Worm (Caenorhabditis elegans) whole organism, midembryonic: ENCODE data around the gene ZC132.9.

Source experiments
- T22C8.4 ChIP-seq: fragments of 200-800 bp; sonication (Bioruptor generic); IDR thresholded peaks from 2 replicates; pipeline ENCODE4 v1.3.6; 2022; ENCODE audit warnings: missing genetic modification characterization, missing compliant biosample characterization
- cog-1 ChIP-seq: sonication (generic microtip); optimal IDR thresholded peaks from 2 replicates; lab custom pipeline; 2016; ENCODE audit warnings: missing genetic modification characterization, missing compliant biosample characterization
- flt-1 ChIP-seq: fragments of 200-800 bp; sonication (Bioruptor generic); IDR thresholded peaks from 2 replicates; pipeline ENCODE4 v1.3.6; 2022; ENCODE audit warnings: missing genetic modification characterization, missing compliant biosample characterization
- klf-2 ChIP-seq: fragments of 200-800 bp; sonication (Bioruptor generic); conservative IDR thresholded peaks from 2 replicates; pipeline ENCODE4 v1.3.6; 2022; ENCODE audit warnings: missing genetic modification reagents, missing genetic modification characterization, missing compliant biosample characterization
- med-1 ChIP-seq: sonication (generic microtip); optimal IDR thresholded peaks from 2 replicates; lab custom pipeline; 2017; ENCODE audit warnings: missing genetic modification characterization, mild to moderate bottlenecking, missing compliant biosample characterization, antibody characterized with exemption, missing genetic modification reagents; ENCODE audit not compliant: insufficient read depth
- ref-1 ChIP-seq: fragments of 200-800 bp; sonication (Bioruptor generic); conservative IDR thresholded peaks from 2 replicates; pipeline ENCODE4 v1.3.6; 2022; ENCODE audit warnings: missing genetic modification reagents, missing genetic modification characterization, missing compliant biosample characterization
- tab-1 ChIP-seq: fragments of 200-800 bp; sonication (Bioruptor generic); IDR thresholded peaks from 2 replicates; pipeline ENCODE4 v1.3.6; 2022; ENCODE audit warnings: missing genetic modification characterization, missing compliant biosample characterization
- ztf-23 ChIP-seq: fragments of 200-800 bp; sonication (Bioruptor generic); IDR thresholded peaks from 2 replicates; pipeline ENCODE4 v1.3.6; 2022; ENCODE audit warnings: missing genetic modification reagents, missing genetic modification characterization, missing compliant biosample characterization
- ztf-29 ChIP-seq: fragments of 200-800 bp; sonication (Bioruptor generic); IDR thresholded peaks from 2 replicates; pipeline ENCODE4 v1.3.6; 2022; ENCODE audit warnings: missing genetic modification reagents, missing genetic modification characterization, missing compliant biosample characterization

- TF ChIP-seq med-1 (GFP tag; lab: Kevin White, UChicago) (no peak), ztf-23 (no peak), T22C8.4 (GFP tag; lab: Robert Waterston, UW) (no peak), tab-1 (GFP tag; lab: Robert Waterston, UW) (no peak), cog-1 (peak; percentile 11), ref-1 (no peak), ztf-29 (GFP tag; lab: Robert Waterston, UW) (no peak), flt-1 (GFP tag; lab: Robert Waterston, UW) (no peak), klf-2 (GFP tag; lab: Robert Waterston, UW) (no peak)
Observed at ce11 chrV:4357369-4357768, 37.6 kb upstream of the ZC132.9 start.
